Worm (Caenorhabditis elegans) whole organism, late embryonic: Measurements from ENCODE around the gene pcs-1.
A peak's percentile ranks its signal among the peaks of the same experiment; 100 is the strongest.

Source experiments
- K02D7.2 ChIP-seq: sonication (generic microtip); optimal IDR thresholded peaks from 2 replicates; lab custom pipeline; 2017; ENCODE audit warnings: mild to moderate bottlenecking, missing genetic modification characterization, missing compliant biosample characterization
- Y22D7AL.16 ChIP-seq: sonication (generic microtip); optimal IDR thresholded peaks from 2 replicates; lab custom pipeline; 2016; ENCODE audit warnings: missing genetic modification characterization, missing compliant biosample characterization
- ama-1 ChIP-seq: fragments of 150-350 bp; optimal IDR thresholded peaks from 2 replicates; lab custom pipeline; 2014
- ceh-14 ChIP-seq: sonication (generic microtip); optimal IDR thresholded peaks from 2 replicates; lab custom pipeline; 2016; ENCODE audit warnings: missing genotype, missing genetic modification characterization, missing compliant biosample characterization
- ceh-18 ChIP-seq: sonication (generic microtip); optimal IDR thresholded peaks from 2 replicates; lab custom pipeline; 2016; ENCODE audit warnings: missing genetic modification characterization, missing compliant biosample characterization
- ceh-19 ChIP-seq: fragments of 200-800 bp; sonication (Bioruptor generic); optimal IDR thresholded peaks from 2 replicates; lab custom pipeline; 2018; ENCODE audit warnings: mild to moderate bottlenecking, missing genetic modification characterization, missing compliant biosample characterization
- ceh-24 ChIP-seq: sonication (generic microtip); optimal IDR thresholded peaks from 2 replicates; lab custom pipeline; 2016; ENCODE audit warnings: mild to moderate bottlenecking, missing genetic modification characterization, missing compliant biosample characterization
- ceh-30 ChIP-seq: fragments of 150-350 bp; optimal IDR thresholded peaks from 2 replicates; lab custom pipeline; 2014; ENCODE audit warnings: missing biosample characterization, missing genetic modification characterization
- ceh-31 ChIP-seq: sonication (generic microtip); optimal IDR thresholded peaks from 2 replicates; lab custom pipeline; 2016; ENCODE audit warnings: missing genetic modification characterization, missing compliant biosample characterization
- ceh-34 ChIP-seq: sonication (generic microtip); optimal IDR thresholded peaks from 2 replicates; lab custom pipeline; 2016; ENCODE audit warnings: mild to moderate bottlenecking, missing genetic modification characterization, missing compliant biosample characterization
- ceh-45 ChIP-seq: fragments of 200-800 bp; sonication (Bioruptor generic); IDR thresholded peaks from 2 replicates; pipeline ENCODE4 v1.3.6; 2022; ENCODE audit warnings: missing genetic modification reagents, missing genetic modification characterization, missing compliant biosample characterization
- ceh-6 ChIP-seq: fragments of 200-800 bp; sonication (Bioruptor generic); optimal IDR thresholded peaks from 2 replicates; lab custom pipeline; 2018; ENCODE audit warnings: mild to moderate bottlenecking, missing genetic modification characterization, missing compliant biosample characterization
- che-1 ChIP-seq: sonication (generic microtip); optimal IDR thresholded peaks from 2 replicates; lab custom pipeline; 2016; ENCODE audit warnings: mild to moderate bottlenecking, missing genetic modification characterization, missing compliant biosample characterization
- dmd-4 ChIP-seq: sonication (generic microtip); optimal IDR thresholded peaks from 2 replicates; lab custom pipeline; 2016; ENCODE audit warnings: borderline replicate concordance, missing genetic modification characterization, missing compliant biosample characterization
- ets-4 ChIP-seq: sonication (generic microtip); optimal IDR thresholded peaks from 2 replicates; lab custom pipeline; 2016; ENCODE audit warnings: missing genetic modification characterization, missing compliant biosample characterization
- fkh-6 ChIP-seq: sonication (generic microtip); optimal IDR thresholded peaks from 2 replicates; lab custom pipeline; 2016; ENCODE audit warnings: missing genetic modification characterization, missing compliant biosample characterization
- gmeb-2 ChIP-seq: sonication (generic microtip); optimal IDR thresholded peaks from 2 replicates; lab custom pipeline; 2016; ENCODE audit warnings: missing genetic modification characterization, inconsistent platforms, missing compliant biosample characterization
- hlh-13 ChIP-seq: fragments of 200-800 bp; sonication (Bioruptor generic); optimal IDR thresholded peaks from 2 replicates; lab custom pipeline; 2018; ENCODE audit warnings: mild to moderate bottlenecking, missing genetic modification characterization, missing compliant biosample characterization
- hlh-30 ChIP-seq: sonication (generic microtip); optimal IDR thresholded peaks from 2 replicates; lab custom pipeline; 2017; ENCODE audit warnings: antibody characterized with exemption, missing genetic modification characterization, missing compliant biosample characterization; ENCODE audit not compliant: insufficient read depth
- lim-6 ChIP-seq: sonication (generic microtip); optimal IDR thresholded peaks from 2 replicates; lab custom pipeline; 2016; ENCODE audit warnings: missing genetic modification characterization, missing compliant biosample characterization
- lin-11 ChIP-seq: fragments of 200-800 bp; sonication (Bioruptor generic); optimal IDR thresholded peaks from 2 replicates; lab custom pipeline; 2018; ENCODE audit warnings: mild to moderate bottlenecking, missing genetic modification characterization, missing compliant biosample characterization
- nfya-1 ChIP-seq: sonication (generic microtip); optimal IDR thresholded peaks from 2 replicates; lab custom pipeline; 2017; ENCODE audit warnings: missing genetic modification characterization, mild to moderate bottlenecking, missing compliant biosample characterization, antibody characterized with exemption, moderate library complexity
- nhr-11 ChIP-seq: fragments of 150-350 bp; optimal IDR thresholded peaks from 2 replicates; lab custom pipeline; 2014; ENCODE audit warnings: missing biosample characterization, missing genetic modification characterization
- odd-2 ChIP-seq: sonication (generic microtip); optimal IDR thresholded peaks from 2 replicates; lab custom pipeline; 2017; ENCODE audit warnings: antibody characterized with exemption, mild to moderate bottlenecking, missing genetic modification characterization, missing compliant biosample characterization
- pag-3 ChIP-seq: sonication (generic microtip); optimal IDR thresholded peaks from 2 replicates; lab custom pipeline; 2016; ENCODE audit warnings: missing compliant biosample characterization, missing genetic modification characterization, borderline replicate concordance
- pat-9 ChIP-seq: fragments of 200-800 bp; sonication (Bioruptor generic); optimal IDR thresholded peaks from 2 replicates; lab custom pipeline; 2018; ENCODE audit warnings: mild to moderate bottlenecking, missing genetic modification characterization, moderate library complexity, missing compliant biosample characterization
- pha-2 ChIP-seq: sonication (generic microtip); optimal IDR thresholded peaks from 2 replicates; lab custom pipeline; 2017; ENCODE audit warnings: mild to moderate bottlenecking, missing genetic modification characterization, missing compliant biosample characterization
- pros-1 ChIP-seq: fragments of 150-350 bp; optimal IDR thresholded peaks from 2 replicates; lab custom pipeline; 2014; ENCODE audit warnings: missing biosample characterization, missing genetic modification reagents, missing genetic modification characterization
- ref-2 ChIP-seq: sonication (generic microtip); optimal IDR thresholded peaks from 2 replicates; lab custom pipeline; 2016; ENCODE audit warnings: missing genetic modification characterization, missing compliant biosample characterization
- rnt-1 ChIP-seq: sonication (generic microtip); optimal IDR thresholded peaks from 2 replicates; lab custom pipeline; 2016; ENCODE audit warnings: missing genetic modification characterization, missing compliant biosample characterization
- sdc-2 ChIP-seq: sonication (generic microtip); optimal IDR thresholded peaks from 2 replicates; lab custom pipeline; 2016; ENCODE audit warnings: missing genotype, missing genetic modification characterization, missing compliant biosample characterization
- sox-2 ChIP-seq: fragments of 200-800 bp; sonication (Bioruptor generic); IDR thresholded peaks from 2 replicates; pipeline ENCODE4 v1.3.6; 2022; ENCODE audit warnings: missing genetic modification reagents, missing genetic modification characterization, missing compliant biosample characterization
- sox-4 ChIP-seq: sonication (generic microtip); optimal IDR thresholded peaks from 2 replicates; lab custom pipeline; 2017; ENCODE audit warnings: mild to moderate bottlenecking, missing genetic modification characterization, inconsistent platforms, missing compliant biosample characterization
- syd-9 ChIP-seq: sonication (generic microtip); optimal IDR thresholded peaks from 2 replicates; lab custom pipeline; 2016; ENCODE audit warnings: mild to moderate bottlenecking, missing genetic modification characterization, moderate library complexity, missing compliant biosample characterization
- tbx-2 ChIP-seq: sonication (generic microtip); optimal IDR thresholded peaks from 2 replicates; lab custom pipeline; 2016; ENCODE audit warnings: missing genetic modification characterization, missing compliant biosample characterization
- tbx-7 ChIP-seq: sonication (generic microtip); optimal IDR thresholded peaks from 2 replicates; lab custom pipeline; 2016; ENCODE audit warnings: missing genotype, missing genetic modification characterization, missing compliant biosample characterization
- unc-3 ChIP-seq, 2 experiments: fragments of 200-800 bp in 1 of 2; sonication (Bioruptor generic) in 1 of 2; sonication (generic microtip) in 1 of 2; conservative IDR thresholded peaks in 1 of 2; optimal IDR thresholded peaks in 1 of 2; 2 replicates each; pipeline versions ENCODE4 v1.3.6 to Lab custom; 2016 to 2022; ENCODE audit warnings: missing compliant biosample characterization in 2 of 2, missing genetic modification characterization in 2 of 2, missing genetic modification reagents in 1 of 2
- unc-42 ChIP-seq: sonication (generic microtip); optimal IDR thresholded peaks from 2 replicates; lab custom pipeline; 2016; ENCODE audit warnings: missing genotype, missing genetic modification characterization, missing compliant biosample characterization
- unc-55 ChIP-seq: sonication (generic microtip); optimal IDR thresholded peaks from 2 replicates; lab custom pipeline; 2017; ENCODE audit warnings: missing biosample characterization, missing genetic modification reagents, missing genetic modification characterization
- zip-5 ChIP-seq: sonication (generic microtip); optimal IDR thresholded peaks from 2 replicates; lab custom pipeline; 2016; ENCODE audit warnings: missing genetic modification characterization, missing compliant biosample characterization
- ztf-16 ChIP-seq: sonication (generic microtip); optimal IDR thresholded peaks from 2 replicates; lab custom pipeline; 2017; ENCODE audit warnings: missing genetic modification characterization, missing compliant biosample characterization

The pcs-1 gene

ce11 chrII:11568670-11569069 lies 8.9 kb downstream of the pcs-1 start:
- TF ChIP-seq che-1 (tag; lab: Kevin White, UChicago) = no peak
- TF ChIP-seq pat-9 (tag; lab: Kevin White, UChicago) = no peak
- no peak for TF ChIP-seq syd-9 (tag; lab: Kevin White, UChicago)
- no peak for TF ChIP-seq ztf-16
- no peak for TF ChIP-seq nhr-11 (tag; lab: Kevin White, UChicago)
- TF ChIP-seq ets-4 = no peak
- no peak for TF ChIP-seq ceh-30 (tag; lab: Kevin White, UChicago)
- no peak for TF ChIP-seq unc-55 (GFP tag; lab: Kevin White, UChicago)
- TF ChIP-seq ceh-45 (GFP tag; lab: Robert Waterston, UW) = no peak
- no peak for TF ChIP-seq odd-2 (tag; lab: Kevin White, UChicago)
- TF ChIP-seq zip-5 (tag; lab: Kevin White, UChicago) = no peak
- no peak for TF ChIP-seq ceh-18 (tag; lab: Kevin White, UChicago)
- TF ChIP-seq gmeb-2 (tag; lab: Kevin White, UChicago) = no peak
- no peak for TF ChIP-seq ceh-19 (GFP tag; lab: Kevin White, UChicago)
- no peak for TF ChIP-seq K02D7.2
- TF ChIP-seq, all 69 proteins: peak for 0

ce11 chrII:11566970-11567711 lies 10.4 kb downstream of the pcs-1 start, which contains the start of gene F54D5.5:
Gene F54D5.5 (minus strand): TSS chrII:11567020.
- TF ChIP-seq pag-3 (no peak), rnt-1 (peak; percentile 58), dmd-4 (tag; lab: Kevin White, UChicago) (peak; percentile 33), fkh-6 (tag; lab: Kevin White, UChicago) (no peak), ceh-34 (tag; lab: Kevin White, UChicago) (peak; percentile 68), tbx-7 (peak; percentile 9), pat-9 (tag; lab: Kevin White, UChicago) (no peak), ceh-6 (no peak), ceh-18 (tag; lab: Kevin White, UChicago) (no peak), ceh-31 (peak; percentile 89), nfya-1 (tag; lab: Kevin White, UChicago) (peak; percentile 82), sdc-2 (tag; lab: Kevin White, UChicago) (peak; percentile 34), ceh-24 (tag; lab: Kevin White, UChicago) (no peak), tbx-2 (tag; lab: Kevin White, UChicago) (peak; percentile 77), ceh-14 (tag; lab: Kevin White, UChicago) (peak; percentile 76), lin-11 (no peak), unc-3 (GFP tag; conservative IDR thresholded peaks at IDR 0.05; lab: Robert Waterston, UW) (no peak), unc-3 (tag; optimal IDR thresholded peaks at IDR 0.05; lab: Kevin White, UChicago) (no peak), pha-2 (tag; lab: Kevin White, UChicago) (no peak), hlh-30 (peak; percentile 59), pros-1 (peak; percentile 17), ref-2 (tag; lab: Kevin White, UChicago) (peak; percentile 66), unc-42 (tag; lab: Kevin White, UChicago) (peak; percentile 87)

- TF ChIP-seq dmd-4 (tag; lab: Kevin White, UChicago) (no peak), syd-9 (tag; lab: Kevin White, UChicago) (no peak), ets-4 (no peak), ceh-24 (tag; lab: Kevin White, UChicago) (no peak), rnt-1 (no peak), gmeb-2 (tag; lab: Kevin White, UChicago) (no peak), unc-3 (GFP tag; conservative IDR thresholded peaks at IDR 0.05; lab: Robert Waterston, UW) (no peak), unc-3 (tag; optimal IDR thresholded peaks at IDR 0.05; lab: Kevin White, UChicago) (no peak), hlh-13 (GFP tag; lab: Kevin White, UChicago) (no peak), ceh-31 (no peak), Y22D7AL.16 (no peak), sox-4 (tag; lab: Kevin White, UChicago) (no peak), ceh-18 (tag; lab: Kevin White, UChicago) (no peak), ama-1 (lab: Kevin White, UChicago) (no peak), sox-2 (GFP tag; lab: Robert Waterston, UW) (no peak), lim-6 (tag; lab: Kevin White, UChicago) (no peak), sdc-2 (tag; lab: Kevin White, UChicago) (no peak), che-1 (tag; lab: Kevin White, UChicago) (no peak)
- TF ChIP-seq, all 69 proteins: peak for 0
Observed at ce11 chrII:11564127-11564526, 13.4 kb downstream of the pcs-1 start, which contains the start of gene F54D5.15. Gene F54D5.15 (minus strand): TSS chrII:11564227.
